Worm (Caenorhabditis elegans): ENCODE measurements around the gene F07H5.13.

DNA sequence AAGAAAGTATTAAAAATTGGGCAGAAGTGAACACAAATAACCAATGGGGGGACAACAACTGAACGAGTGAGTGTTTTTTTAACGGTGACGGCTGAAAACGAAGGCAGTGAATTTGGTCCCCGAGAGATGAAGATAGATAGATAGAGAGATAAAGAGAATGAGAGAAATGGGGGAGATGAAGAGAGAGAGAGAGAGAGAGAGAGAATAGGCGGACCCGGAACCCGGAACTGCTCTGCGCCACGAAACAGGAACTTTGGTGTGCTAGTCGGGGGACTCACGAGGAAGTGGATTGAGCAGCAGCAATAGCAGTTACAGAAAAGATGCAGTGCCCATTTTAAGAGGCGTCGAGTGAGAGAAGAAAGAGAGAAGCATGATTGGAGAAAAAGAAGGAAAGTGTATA is 6.0 kb downstream of the F07H5.13 start:
- TF ChIP-seq B0035.1 (tag; optimal IDR thresholded peaks at IDR 0.05) (no peak), zim-3 (tag; optimal IDR thresholded peaks at IDR 0.05) (no peak), unc-130 (GFP tag; optimal IDR thresholded peaks at IDR 0.05) (no peak), sea-2 (GFP tag; IDR thresholded peaks at IDR 0.05) (no peak), atf-7 (tag; optimal IDR thresholded peaks at IDR 0.05) (no peak), lin-54 (GFP tag; optimal IDR thresholded peaks at IDR 0.05) (no peak)
